Fruit fly (Drosophila melanogaster): Measurements from ENCODE around the gene CG31823.

DNA sequence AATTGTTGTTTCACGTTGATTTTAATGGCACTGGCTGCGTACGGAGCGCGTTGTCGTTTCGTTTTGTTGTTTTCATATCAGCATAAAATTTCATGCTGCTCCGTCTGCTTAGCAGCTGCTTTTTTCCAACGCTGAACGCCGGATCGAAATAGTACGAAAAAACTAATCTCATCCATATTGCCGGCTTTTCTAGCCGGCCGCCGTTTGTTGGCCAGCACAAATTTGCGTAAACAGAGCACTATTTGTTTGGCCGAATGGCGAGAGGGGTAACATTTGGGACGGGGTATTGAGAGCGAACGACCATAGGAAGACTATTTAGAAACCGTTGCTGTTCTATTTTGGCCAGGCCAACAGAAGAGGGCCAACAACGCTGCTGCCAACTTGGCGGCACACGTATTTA, 9.5 kb upstream of the CG31823 start:
- TF ChIP-seq CG17806 (tag; optimal IDR thresholded peaks at IDR 0.05), result no peak
- no peak for TF ChIP-seq Pif1B (GFP tag; optimal IDR thresholded peaks at IDR 0.05)
- TF ChIP-seq D1 (tag; optimal IDR thresholded peaks at IDR 0.05), result no peak
- TF ChIP-seq gl (tag; optimal IDR thresholded peaks at IDR 0.05), result no peak
- no peak for TF ChIP-seq CG32121 (GFP tag; IDR thresholded peaks at IDR 0.05)
- TF ChIP-seq CG12605 (GFP tag; IDR thresholded peaks at IDR 0.05), result no peak
- no peak for TF ChIP-seq CG14655 (GFP tag; optimal IDR thresholded peaks at IDR 0.05)
- no peak for TF ChIP-seq CG10348 (GFP tag; IDR thresholded peaks at IDR 0.05)
- peak; percentile 83 for TF ChIP-seq EcR (GFP tag; optimal IDR thresholded peaks at IDR 0.05)
- no peak for TF ChIP-seq CG8159 (tag; optimal IDR thresholded peaks at IDR 0.05)
- no peak for TF ChIP-seq Pif1A (GFP tag; optimal IDR thresholded peaks at IDR 0.05)
- TF ChIP-seq Ets98B (GFP tag; IDR thresholded peaks at IDR 0.05), result no peak
- no peak for TF ChIP-seq rn (GFP tag; IDR thresholded peaks at IDR 0.05)
- no peak for TF ChIP-seq CG34367 (tag; optimal IDR thresholded peaks at IDR 0.05)

Data from whole organism, pupa.